Worm (Caenorhabditis elegans) whole organism, mixed stage, embryonic: ENCODE data around the gene seb-3.

Experiments used
- blmp-1 ChIP-seq: fragments of 150-350 bp; optimal IDR thresholded peaks from 2 replicates; lab custom pipeline; 2014; ENCODE audit warnings: missing biosample characterization, missing genetic modification characterization
- ces-1 ChIP-seq: fragments of 150-350 bp; optimal IDR thresholded peaks from 2 replicates; lab custom pipeline; 2014; ENCODE audit warnings: missing biosample characterization, missing genetic modification reagents, missing genetic modification characterization
- elt-1 ChIP-seq: sonication (generic microtip); optimal IDR thresholded peaks from 2 replicates; lab custom pipeline; 2017; ENCODE audit warnings: missing genetic modification characterization, mild to moderate bottlenecking, missing compliant biosample characterization, antibody characterized with exemption, moderate library complexity, borderline replicate concordance; ENCODE audit not compliant: insufficient read depth
- elt-3 ChIP-seq: fragments of 150-350 bp; optimal IDR thresholded peaks from 2 replicates; lab custom pipeline; 2014; ENCODE audit warnings: missing biosample characterization, missing genetic modification characterization
- lsy-2 ChIP-seq: fragments of 150-350 bp; optimal IDR thresholded peaks from 2 replicates; lab custom pipeline; 2014; ENCODE audit warnings: missing biosample characterization, missing genetic modification characterization
- mab-5 ChIP-seq: fragments of 150-350 bp; optimal IDR thresholded peaks from 2 replicates; lab custom pipeline; 2014; ENCODE audit warnings: missing biosample characterization, missing genetic modification characterization
- nhr-28 ChIP-seq: fragments of 150-350 bp; optimal IDR thresholded peaks from 2 replicates; lab custom pipeline; 2014; ENCODE audit warnings: missing biosample characterization, missing genetic modification characterization
- snpc-4 ChIP-seq: fragments of 150-350 bp; optimal IDR thresholded peaks from 2 replicates; lab custom pipeline; 2014; ENCODE audit warnings: missing biosample characterization, missing genetic modification characterization
- unc-39 ChIP-seq: fragments of 150-350 bp; optimal IDR thresholded peaks from 2 replicates; lab custom pipeline; 2014; ENCODE audit warnings: missing biosample characterization, missing genetic modification characterization
- unc-62 ChIP-seq: fragments of 150-350 bp; optimal IDR thresholded peaks from 2 replicates; lab custom pipeline; 2014; ENCODE audit warnings: missing biosample characterization, missing genetic modification reagents, missing genetic modification characterization
- ztf-11 ChIP-seq: fragments of 150-350 bp; optimal IDR thresholded peaks from 2 replicates; lab custom pipeline; 2014; ENCODE audit warnings: missing biosample characterization, missing genetic modification characterization

ce11 chrX:15003891-15004550, 22.1 kb upstream of the seb-3 start, which contains the start of gene slc-25A18.1:
- TF ChIP-seq unc-62 (GFP tag; lab: Kevin White, UChicago), result no peak
- no peak for TF ChIP-seq nhr-28 (tag; lab: Kevin White, UChicago)
- no peak for TF ChIP-seq unc-39 (tag; lab: Kevin White, UChicago)
- no peak for TF ChIP-seq blmp-1 (tag; lab: Kevin White, UChicago)
- TF ChIP-seq ces-1, result no peak
- TF ChIP-seq elt-3, result no peak
- no peak for TF ChIP-seq ztf-11 (tag; lab: Kevin White, UChicago)
- TF ChIP-seq mab-5, result no peak
- TF ChIP-seq lsy-2 (tag; lab: Kevin White, UChicago), result no peak
- no peak for TF ChIP-seq elt-1 (tag; lab: Kevin White, UChicago)
- TF ChIP-seq snpc-4 (tag; lab: Kevin White, UChicago), result no peak
